Fruit fly (Drosophila melanogaster): ENCODE data around the gene CG9215.

The CG9215 gene

DNA sequence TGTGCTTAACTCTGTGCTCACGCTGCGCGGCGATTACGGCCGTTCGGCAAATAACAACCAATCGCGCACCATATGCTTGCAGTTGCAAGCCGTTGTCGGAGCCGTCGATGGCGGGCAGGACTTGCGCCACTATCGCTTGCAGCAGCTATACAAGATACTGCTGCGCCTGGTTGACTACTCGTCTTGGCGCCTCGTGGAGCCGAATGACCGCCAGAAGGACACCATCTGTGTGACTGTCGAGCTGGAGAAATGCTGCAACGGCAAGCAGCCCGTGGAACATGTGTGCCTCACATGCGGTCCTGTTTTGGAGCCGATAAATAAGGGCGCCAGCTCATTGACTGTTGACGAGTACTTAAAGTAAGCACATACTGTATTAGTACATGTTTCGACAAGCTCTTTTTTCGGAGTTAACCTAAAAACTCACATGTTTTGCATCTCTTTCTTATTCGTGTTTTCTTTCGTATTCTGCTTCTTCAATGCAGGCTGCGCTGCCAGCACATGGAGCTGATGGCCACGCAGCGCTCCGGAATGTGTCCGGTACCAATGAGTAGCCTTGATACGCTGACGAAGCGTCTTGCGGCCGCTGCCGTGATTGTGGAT, 1.3 kb upstream of the CG9215 start (continued):
- TF ChIP-seq ro (GFP tag; IDR thresholded peaks at IDR 0.05) (no peak), dati (GFP tag; IDR thresholded peaks at IDR 0.05) (no peak), E2f1 (GFP tag; IDR thresholded peaks at IDR 0.05) (no peak), Hey (tag; optimal IDR thresholded peaks at IDR 0.05) (no peak), Dp (GFP tag; optimal IDR thresholded peaks at IDR 0.05) (no peak), CG8944 (GFP tag; optimal IDR thresholded peaks at IDR 0.05) (no peak), CG10565 (GFP tag; optimal IDR thresholded peaks at IDR 0.05) (no peak)

dm6 chrX:15579579-15579978, 3.1 kb downstream of the CG9215 start:
- peak; percentile 91 for TF ChIP-seq CG30431 (GFP tag; optimal IDR thresholded peaks at IDR 0.05)
- peak; percentile 90 for TF ChIP-seq Awh (GFP tag; IDR thresholded peaks at IDR 0.05)
- TF ChIP-seq MBD-R2 (GFP tag; IDR thresholded peaks at IDR 0.05): peak; percentile 91
- TF ChIP-seq dimm (GFP tag; IDR thresholded peaks at IDR 0.05): peak; percentile 75
- TF ChIP-seq nerfin-2 (GFP tag; IDR thresholded peaks at IDR 0.05; ENCODE audit: partially characterized antibody): no peak
- TF ChIP-seq cato (GFP tag; optimal IDR thresholded peaks at IDR 0.05; ENCODE audit: borderline replicate concordance): peak; percentile 61
- TF ChIP-seq H15 (GFP tag; IDR thresholded peaks at IDR 0.05): peak; percentile 90
- no peak for TF ChIP-seq eve (GFP tag; optimal IDR thresholded peaks at IDR 0.05)
- peak; percentile 95 for TF ChIP-seq gro (GFP tag; optimal IDR thresholded peaks at IDR 0.05)
- peak; percentile 87 for TF ChIP-seq CG13775 (GFP tag; optimal IDR thresholded peaks at IDR 0.05)
- peak; percentile 89 for TF ChIP-seq cas (GFP tag; IDR thresholded peaks at IDR 0.05)
- TF ChIP-seq gce (GFP tag; IDR thresholded peaks at IDR 0.05): peak; percentile 87
- TF ChIP-seq CG4360 (GFP tag; IDR thresholded peaks at IDR 0.05): peak; percentile 59
- peak; percentile 97 for TF ChIP-seq slbo (GFP tag; IDR thresholded peaks at IDR 0.05)
- TF ChIP-seq fru (optimal IDR thresholded peaks at IDR 0.05): no peak
- peak; percentile 87 for TF ChIP-seq CG17359 (tag; optimal IDR thresholded peaks at IDR 0.05)
- peak; percentile 89 for TF ChIP-seq dmrt99B (tag; optimal IDR thresholded peaks at IDR 0.05)
- TF ChIP-seq CG15073 (GFP tag; optimal IDR thresholded peaks at IDR 0.05): peak; percentile 23
- TF ChIP-seq HmgZ (tag; optimal IDR thresholded peaks at IDR 0.05): peak; percentile 94
- TF ChIP-seq CG33213 (GFP tag; optimal IDR thresholded peaks at IDR 0.05): peak; percentile 86
- peak; percentile 70 for TF ChIP-seq CG8281 (tag; optimal IDR thresholded peaks at IDR 0.05)
- TF ChIP-seq Dll (GFP tag; IDR thresholded peaks at IDR 0.05; ENCODE audit: partially characterized antibody): no peak
- no peak for TF ChIP-seq usp (GFP tag; optimal IDR thresholded peaks at IDR 0.05)
- TF ChIP-seq HLH3B (GFP tag; IDR thresholded peaks at IDR 0.05): peak; percentile 86
- TF ChIP-seq CG16815 (GFP tag; optimal IDR thresholded peaks at IDR 0.05): peak; percentile 89
- TF ChIP-seq CG10366 (GFP tag; IDR thresholded peaks at IDR 0.05): peak; percentile 90
- peak; percentile 50; the same call in 1 of the 2 replicates for TF ChIP-seq ro (GFP tag; IDR thresholded peaks at IDR 0.05)
- peak; percentile 86 for TF ChIP-seq CG11695 (GFP tag; IDR thresholded peaks at IDR 0.05)
- TF ChIP-seq bigmax (GFP tag; optimal IDR thresholded peaks at IDR 0.05): peak; percentile 34
- peak; percentile 89 for TF ChIP-seq CG2889 (GFP tag; IDR thresholded peaks at IDR 0.05)
- peak; percentile 83 for TF ChIP-seq org-1 (GFP tag; optimal IDR thresholded peaks at IDR 0.05)
- TF ChIP-seq knrl (GFP tag; IDR thresholded peaks at IDR 0.05; ENCODE audit: partially characterized antibody): no peak
- TF ChIP-seq slp2 (GFP tag; optimal IDR thresholded peaks at IDR 0.05): peak; percentile 83
- peak; percentile 82 for TF ChIP-seq tap (tag; optimal IDR thresholded peaks at IDR 0.05)
- TF ChIP-seq row (GFP tag; IDR thresholded peaks at IDR 0.05): peak; percentile 94
- TF ChIP-seq CHES-1-like (GFP tag; optimal IDR thresholded peaks at IDR 0.05): peak; percentile 92
- TF ChIP-seq amos (GFP tag; IDR thresholded peaks at IDR 0.05; ENCODE audit: partially characterized antibody): no peak
- TF ChIP-seq crp (GFP tag; optimal IDR thresholded peaks at IDR 0.05): peak in 1 of 2 experiments; percentile 33
- no peak for TF ChIP-seq CG16813 (GFP tag; IDR thresholded peaks at IDR 0.05; ENCODE audit: partially characterized antibody)
- peak; percentile 74 for TF ChIP-seq CG3995 (GFP tag; optimal IDR thresholded peaks at IDR 0.05)
- TF ChIP-seq CG9797 (GFP tag; optimal IDR thresholded peaks at IDR 0.05): peak; percentile 13
- TF ChIP-seq sim (GFP tag; IDR thresholded peaks at IDR 0.05): peak; percentile 73
- TF ChIP-seq sima (GFP tag; optimal IDR thresholded peaks at IDR 0.05): peak; percentile 77
- TF ChIP-seq CG6689 (GFP tag; IDR thresholded peaks at IDR 0.05): peak; percentile 89

All from whole organism, embryonic.